Fruit fly (Drosophila melanogaster) whole organism, embryonic: ENCODE results near the gene Prim2.

Experiments
- Adf1 ChIP-seq: fragments of 200-800 bp; sonication (Bioruptor generic); IDR thresholded peaks from 2 replicates; pipeline ENCODE4 v1.3.6; 2022; ENCODE audit warnings: missing biosample characterization, missing genetic modification characterization
- Antp ChIP-seq: fragments of 200-800 bp; sonication (Bioruptor generic); optimal IDR thresholded peaks from 3 replicates; lab custom pipeline; 2016; ENCODE audit warnings: missing biosample characterization, missing genetic modification characterization
- CG10979 ChIP-seq: fragments of 200-800 bp; sonication (Bioruptor generic); optimal IDR thresholded peaks from 2 replicates; lab custom pipeline; 2018; ENCODE audit warnings: missing biosample characterization, mild to moderate bottlenecking, missing genetic modification characterization, moderate library complexity
- CG11398 ChIP-seq: fragments of 200-800 bp; sonication (Bioruptor generic); optimal IDR thresholded peaks from 2 replicates; lab custom pipeline; 2016; ENCODE audit warnings: missing biosample characterization, missing genetic modification characterization
- CG11723 ChIP-seq: fragments of 200-800 bp; sonication (Bioruptor generic); optimal IDR thresholded peaks from 2 replicates; lab custom pipeline; 2017; ENCODE audit warnings: missing biosample characterization, mild to moderate bottlenecking, missing genetic modification characterization
- CG12104 ChIP-seq: fragments of 200-800 bp; sonication (Bioruptor generic); optimal IDR thresholded peaks from 3 replicates; lab custom pipeline; 2016; ENCODE audit warnings: missing biosample characterization, missing genetic modification characterization
- CG15601 ChIP-seq: fragments of 200-800 bp; sonication (Bioruptor generic); optimal IDR thresholded peaks from 3 replicates; lab custom pipeline; 2019; ENCODE audit warnings: missing biosample characterization, mild to moderate bottlenecking, missing genetic modification characterization, moderate library complexity
- CG15696 ChIP-seq: fragments of 200-800 bp; sonication (Bioruptor generic); optimal IDR thresholded peaks from 2 replicates; lab custom pipeline; 2019; ENCODE audit warnings: missing biosample characterization, mild to moderate bottlenecking, missing genetic modification characterization, moderate library complexity
- CG1647 ChIP-seq: fragments of 200-800 bp; sonication (Bioruptor generic); optimal IDR thresholded peaks from 3 replicates; lab custom pipeline; 2016; ENCODE audit warnings: missing biosample characterization, missing genetic modification characterization
- CG17829 ChIP-seq: fragments of 200-800 bp; optimal IDR thresholded peaks from 2 replicates; lab custom pipeline; 2019; ENCODE audit warnings: missing biosample characterization, mild to moderate bottlenecking, missing genetic modification characterization, moderate library complexity
- CG18262 ChIP-seq: fragments of 200-800 bp; optimal IDR thresholded peaks from 3 replicates; lab custom pipeline; 2019; ENCODE audit warnings: missing biosample characterization, mild to moderate bottlenecking, missing genetic modification characterization, moderate library complexity
- CG31365 ChIP-seq: fragments of 200-800 bp; sonication (Bioruptor generic); optimal IDR thresholded peaks from 2 replicates; lab custom pipeline; 2018; ENCODE audit warnings: missing biosample characterization, mild to moderate bottlenecking, missing genetic modification characterization
- CG4617 ChIP-seq: fragments of 200-800 bp; sonication (Bioruptor generic); optimal IDR thresholded peaks from 3 replicates; lab custom pipeline; 2016; ENCODE audit warnings: missing biosample characterization, missing genetic modification characterization, borderline replicate concordance
- CG4854 ChIP-seq: fragments of 200-800 bp; sonication (Bioruptor generic); optimal IDR thresholded peaks from 2 replicates; lab custom pipeline; 2016; ENCODE audit warnings: missing biosample characterization, missing genetic modification characterization, inconsistent platforms
- CG5180 ChIP-seq: fragments of 200-800 bp; sonication (Bioruptor generic); optimal IDR thresholded peaks from 3 replicates; lab custom pipeline; 2017; ENCODE audit warnings: missing biosample characterization, missing genetic modification characterization, mild to moderate bottlenecking, moderate library complexity, missing genetic modification reagents
- CG9215 ChIP-seq: fragments of 200-800 bp; sonication (Bioruptor generic); IDR thresholded peaks from 2 replicates; pipeline ENCODE4 v1.3.6; 2022; ENCODE audit warnings: missing biosample characterization, missing genetic modification characterization
- CG9437 ChIP-seq: fragments of 200-800 bp; sonication (Bioruptor generic); optimal IDR thresholded peaks from 2 replicates; lab custom pipeline; 2018; ENCODE audit warnings: missing biosample characterization, mild to moderate bottlenecking, missing genetic modification characterization
- CG9876 ChIP-seq: fragments of 200-800 bp; sonication (Bioruptor generic); optimal IDR thresholded peaks from 2 replicates; lab custom pipeline; 2016; ENCODE audit warnings: missing biosample characterization, missing genetic modification characterization
- E2f1 ChIP-seq: fragments of 200-800 bp; sonication (Bioruptor generic); IDR thresholded peaks from 2 replicates; pipeline ENCODE4 v1.3.6; 2022; ENCODE audit warnings: missing biosample characterization, missing genetic modification characterization
- Eip74EF ChIP-seq, 2 experiments: fragments of 200-800 bp in 1 of 2; fragments of >200 bp in 1 of 2; sonication (Bioruptor generic) in 1 of 2; optimal IDR thresholded peaks; 2 replicates each; lab custom pipeline; 2017 to 2019; ENCODE audit warnings: missing biosample characterization in 2 of 2, missing genetic modification characterization in 2 of 2, mild to moderate bottlenecking in 1 of 2, moderate library complexity in 1 of 2
- Ets65A ChIP-seq: fragments of 200-800 bp; sonication (Bioruptor generic); peaks from one replicate; lab custom pipeline; 2016; ENCODE audit warnings: missing biosample characterization, missing genetic modification characterization
- Hmx ChIP-seq: fragments of 200-800 bp; sonication (Bioruptor generic); optimal IDR thresholded peaks from 2 replicates; lab custom pipeline; 2016; ENCODE audit warnings: missing biosample characterization, missing genetic modification characterization
- Ravus ChIP-seq: fragments of 200-800 bp; sonication (Bioruptor generic); IDR thresholded peaks from 2 replicates; pipeline ENCODE4 v1.3.6; 2022; ENCODE audit warnings: missing biosample characterization, missing genetic modification characterization
- Usf ChIP-seq: fragments of 200-800 bp; sonication (Bioruptor generic); optimal IDR thresholded peaks from 2 replicates; lab custom pipeline; 2017; ENCODE audit warnings: missing genotype, missing biosample characterization, missing genetic modification characterization
- az2 ChIP-seq: fragments of 200-800 bp; sonication (Bioruptor generic); optimal IDR thresholded peaks from 3 replicates; lab custom pipeline; 2016; ENCODE audit warnings: missing biosample characterization, missing genetic modification characterization
- cad ChIP-seq: fragments of >200 bp; optimal IDR thresholded peaks from 2 replicates; lab custom pipeline; 2017; ENCODE audit warnings: missing biosample characterization, missing genetic modification characterization
- cwo ChIP-seq: fragments of 200-800 bp; sonication (Bioruptor generic); optimal IDR thresholded peaks from 3 replicates; lab custom pipeline; 2017; ENCODE audit warnings: missing biosample characterization, missing genetic modification characterization, mild to moderate bottlenecking, moderate library complexity, missing genetic modification reagents
- hkb ChIP-seq, 2 experiments: fragments of 200-800 bp in 1 of 2; fragments of >200 bp in 1 of 2; sonication (Bioruptor generic) in 1 of 2; IDR thresholded peaks in 1 of 2; optimal IDR thresholded peaks in 1 of 2; 2 replicates each; pipeline versions ENCODE4 v1.3.6 to Lab custom; 2017 to 2022; ENCODE audit warnings: missing biosample characterization in 1 of 2, missing genetic modification characterization in 1 of 2
- ind ChIP-seq: fragments of 200-800 bp; sonication (Bioruptor generic); optimal IDR thresholded peaks from 3 replicates; lab custom pipeline; 2016; ENCODE audit warnings: missing biosample characterization, missing genetic modification characterization
- lmd ChIP-seq: fragments of 200-800 bp; sonication (Bioruptor generic); IDR thresholded peaks from 2 replicates; pipeline ENCODE4 v1.3.6; 2022; ENCODE audit warnings: missing biosample characterization, missing genetic modification characterization
- lola ChIP-seq, 3 experiments: fragments of >200 bp in 2 of 3; fragments of 200-800 bp in 1 of 3; sonication (Bioruptor generic) in 1 of 3; optimal IDR thresholded peaks; 2 replicates each; lab custom pipeline; 2017 to 2019; ENCODE audit warnings: missing biosample characterization in 3 of 3, missing genetic modification characterization in 3 of 3, mild to moderate bottlenecking in 1 of 3, moderate library complexity in 1 of 3
- luna ChIP-seq: fragments of 200-800 bp; sonication (Bioruptor generic); optimal IDR thresholded peaks from 2 replicates; lab custom pipeline; 2016; ENCODE audit warnings: missing biosample characterization, missing genetic modification characterization
- nerfin-2 ChIP-seq: fragments of 200-800 bp; sonication (Bioruptor generic); IDR thresholded peaks from 2 replicates; pipeline ENCODE4 v1.3.6; 2022; ENCODE audit warnings: missing biosample characterization, missing genetic modification characterization; ENCODE audit not compliant: partially characterized antibody
- odd ChIP-seq: fragments of 200-800 bp; sonication (Bioruptor generic); optimal IDR thresholded peaks from 2 replicates; lab custom pipeline; 2017; ENCODE audit warnings: missing biosample characterization, mild to moderate bottlenecking, missing genetic modification characterization
- pho ChIP-seq: fragments of 200-800 bp; sonication (Bioruptor generic); optimal IDR thresholded peaks from 2 replicates; lab custom pipeline; 2016; ENCODE audit warnings: missing biosample characterization, missing genetic modification characterization
- psq ChIP-seq: fragments of 200-800 bp; sonication (Bioruptor generic); optimal IDR thresholded peaks from 2 replicates; lab custom pipeline; 2017; ENCODE audit warnings: missing biosample characterization, missing genetic modification characterization
- pum ChIP-seq: fragments of 200-800 bp; sonication (Bioruptor generic); optimal IDR thresholded peaks from 2 replicates; lab custom pipeline; 2016; ENCODE audit warnings: missing biosample characterization, missing genetic modification characterization
- pzg ChIP-seq: fragments of 200-800 bp; sonication (Bioruptor generic); optimal IDR thresholded peaks from 3 replicates; lab custom pipeline; 2018; ENCODE audit warnings: missing biosample characterization, mild to moderate bottlenecking, missing genetic modification characterization, moderate library complexity
- sc ChIP-seq, 3 experiments: fragments of >200 bp in 2 of 3; fragments of 200-800 bp in 1 of 3; sonication (Bioruptor generic) in 1 of 3; optimal IDR thresholded peaks; 2 replicates in 2 of 3; 3 replicates in 1 of 3; lab custom pipeline; 2017; ENCODE audit warnings: mild to moderate bottlenecking in 1 of 3, missing biosample characterization in 1 of 3, missing genetic modification characterization in 1 of 3, missing genetic modification reagents in 1 of 3
- schlank ChIP-seq: fragments of 200-800 bp; sonication (Bioruptor generic); optimal IDR thresholded peaks from 2 replicates; lab custom pipeline; 2018; ENCODE audit warnings: missing biosample characterization, mild to moderate bottlenecking, missing genetic modification characterization
- scrt ChIP-seq: fragments of 200-800 bp; sonication (Bioruptor generic); optimal IDR thresholded peaks from 2 replicates; lab custom pipeline; 2018; ENCODE audit warnings: missing biosample characterization, mild to moderate bottlenecking, missing genetic modification characterization, moderate library complexity
- sd ChIP-seq: fragments of 200-800 bp; sonication (Bioruptor generic); optimal IDR thresholded peaks from 3 replicates; lab custom pipeline; 2018; ENCODE audit warnings: missing biosample characterization, mild to moderate bottlenecking, missing genetic modification characterization, moderate library complexity
- sqz ChIP-seq: fragments of 200-800 bp; sonication (Bioruptor generic); optimal IDR thresholded peaks from 3 replicates; lab custom pipeline; 2018; ENCODE audit warnings: missing biosample characterization, mild to moderate bottlenecking, missing genetic modification characterization
- tin ChIP-seq: fragments of 200-800 bp; sonication (Bioruptor generic); optimal IDR thresholded peaks from 3 replicates; lab custom pipeline; 2016; ENCODE audit warnings: missing biosample characterization, missing genetic modification characterization
- tio ChIP-seq: fragments of 200-800 bp; sonication (Bioruptor generic); optimal IDR thresholded peaks from 2 replicates; lab custom pipeline; 2017; ENCODE audit warnings: missing biosample characterization, missing genetic modification characterization, inconsistent platforms
- trem ChIP-seq: fragments of 200-800 bp; optimal IDR thresholded peaks from 3 replicates; lab custom pipeline; 2019; ENCODE audit warnings: missing biosample characterization, mild to moderate bottlenecking, missing genetic modification characterization, moderate library complexity
- ttk ChIP-seq: fragments of 200-800 bp; sonication (Bioruptor generic); IDR thresholded peaks from 2 replicates; pipeline ENCODE4 v2.1.2; 2022; ENCODE audit warnings: missing biosample characterization, missing genetic modification characterization
- usp ChIP-seq: fragments of >200 bp; optimal IDR thresholded peaks from 2 replicates; lab custom pipeline; 2017; ENCODE audit warnings: missing biosample characterization, missing genetic modification characterization
- vfl ChIP-seq: fragments of 200-800 bp; sonication (Bioruptor generic); optimal IDR thresholded peaks from 2 replicates; lab custom pipeline; 2016; ENCODE audit warnings: missing biosample characterization, missing genetic modification characterization
- wek ChIP-seq: fragments of 200-800 bp; sonication (Bioruptor generic); optimal IDR thresholded peaks from 3 replicates; lab custom pipeline; 2018; ENCODE audit warnings: missing biosample characterization, mild to moderate bottlenecking, missing genetic modification characterization, moderate library complexity

Gene Prim2

dm6 chr3L:20388983-20389382 lies 27.6 kb upstream of the Prim2 start (continued):
- TF ChIP-seq trem (no peak), cad (no peak), scrt (GFP tag; lab: Kevin White, UChicago) (no peak), CG10979 (tag; lab: Kevin White, UChicago) (no peak), lmd (GFP tag; lab: Robert Waterston, UW) (peak; percentile 15; the same call in 1 of the 2 replicates), cwo (GFP tag; lab: Kevin White, UChicago) (peak; percentile 89), tio (GFP tag; lab: Kevin White, UChicago) (no peak), CG9215 (GFP tag; lab: Robert Waterston, UW) (no peak), CG4617 (GFP tag; lab: Kevin White, UChicago) (no peak), Eip74EF (GFP tag; optimal IDR thresholded peaks at IDR 0.05; lab: Kevin White, UChicago) (peak in 1 of 2 experiments; percentile 68), Ravus (no peak), CG5180 (no peak), Usf (no peak), schlank (tag; lab: Kevin White, UChicago) (no peak), CG31365 (tag; lab: Kevin White, UChicago) (no peak), sc (optimal IDR thresholded peaks at IDR 0.05; lab: Kevin White, UChicago) (no peak), sc (GFP tag; optimal IDR thresholded peaks at IDR 0.05; lab: Kevin White, UChicago) (no peak), az2 (GFP tag; lab: Kevin White, UChicago) (peak; percentile 24), E2f1 (GFP tag; lab: Robert Waterston, UW) (no peak; the same call in 1 of the 2 replicates), CG15601 (tag; lab: Kevin White, UChicago) (no peak), CG17829 (no peak), usp (no peak), ind (GFP tag; lab: Kevin White, UChicago) (peak; percentile 36), pho (GFP tag; lab: Kevin White, UChicago) (peak; percentile 28), ttk (GFP tag; lab: Robert Waterston, UW) (0 out of 2 replicates have a peak, but pooled peaks have one; percentile 16), hkb (optimal IDR thresholded peaks at IDR 0.05; lab: Kevin White, UChicago) (no peak), hkb (GFP tag; IDR thresholded peaks at IDR 0.05; lab: Robert Waterston, UW) (0 out of 2 replicates have a peak, but pooled peaks have one; percentile 29), psq (no peak), wek (GFP tag; lab: Kevin White, UChicago) (no peak), CG12104 (no peak), CG9876 (GFP tag; lab: Kevin White, UChicago) (no peak), CG18262 (tag; lab: Kevin White, UChicago) (no peak), Antp (peak; percentile 59), CG11723 (GFP tag; lab: Kevin White, UChicago) (no peak), sqz (GFP tag; lab: Kevin White, UChicago) (no peak), CG1647 (GFP tag; lab: Kevin White, UChicago) (no peak), CG11398 (no peak), luna (GFP tag; lab: Kevin White, UChicago) (no peak), CG9437 (GFP tag; lab: Kevin White, UChicago) (no peak), pzg (GFP tag; lab: Kevin White, UChicago) (no peak), Adf1 (no peak), sd (tag; lab: Kevin White, UChicago) (peak; percentile 72), odd (GFP tag; lab: Kevin White, UChicago) (no peak), lola (GFP tag; optimal IDR thresholded peaks at IDR 0.05; lab: Kevin White, UChicago) (no peak), CG15696 (tag; lab: Kevin White, UChicago) (no peak), CG4854 (GFP tag; lab: Kevin White, UChicago) (no peak), Hmx (GFP tag; lab: Kevin White, UChicago) (no peak), tin (no peak), vfl (GFP tag; lab: Kevin White, UChicago) (no peak), pum (GFP tag; lab: Kevin White, UChicago) (peak; percentile 16), Ets65A (peak; percentile 85), nerfin-2 (GFP tag; lab: Robert Waterston, UW) (no peak)
